Fruit fly (Drosophila melanogaster) whole organism, wandering third instar larva: ENCODE results near the gene Spn.

Source experiments
- Abd-B ChIP-seq: fragments of >200 bp; optimal IDR thresholded peaks from 2 replicates; lab custom pipeline; 2017; ENCODE audit warnings: missing biosample characterization, missing genetic modification characterization
- Dfd ChIP-seq: fragments of >200 bp; optimal IDR thresholded peaks from 2 replicates; lab custom pipeline; 2017; ENCODE audit warnings: missing biosample characterization, missing genetic modification characterization
- Hnf4 ChIP-seq: fragments of 200-800 bp; sonication (Bioruptor generic); optimal IDR thresholded peaks from 2 replicates; lab custom pipeline; 2016; ENCODE audit warnings: missing biosample characterization, mild to moderate bottlenecking, missing genetic modification characterization
- Hr78 ChIP-seq: fragments of >200 bp; optimal IDR thresholded peaks from 2 replicates; lab custom pipeline; 2017; ENCODE audit warnings: missing biosample characterization, missing genetic modification characterization
- Hr83 ChIP-seq: fragments of 200-300 bp; sonication (Bioruptor generic); optimal IDR thresholded peaks from 2 replicates; lab custom pipeline; 2016; ENCODE audit warnings: missing biosample characterization, mild to moderate bottlenecking, missing genetic modification characterization, moderate library complexity; ENCODE audit not compliant: poor library complexity, severe bottlenecking
- N ChIP-seq: fragments of >200 bp; optimal IDR thresholded peaks from 2 replicates; lab custom pipeline; 2018; ENCODE audit warnings: missing biosample characterization, missing external identifiers, missing genetic modification characterization
- Vsx2 ChIP-seq: fragments of 200-300, 225-300 bp; sonication (Bioruptor generic); optimal IDR thresholded peaks from 2 replicates; lab custom pipeline; 2018; ENCODE audit warnings: missing biosample characterization, missing genetic modification characterization; ENCODE audit not compliant: partially characterized antibody
- dl ChIP-seq, 2 experiments: fragments of 175-275, 200-275 bp in 1 of 2; fragments of 200-275 bp in 1 of 2; sonication (Bioruptor generic); optimal IDR thresholded peaks; lab custom pipeline; 2018; ENCODE audit warnings: mild to moderate bottlenecking in 2 of 2, missing biosample characterization in 2 of 2, missing genetic modification characterization in 2 of 2, moderate library complexity in 2 of 2; ENCODE audit not compliant: partially characterized antibody in 2 of 2, insufficient read depth in 1 of 2
- ey ChIP-seq: fragments of 200-800 bp; sonication (Bioruptor generic); optimal IDR thresholded peaks from 2 replicates; lab custom pipeline; 2016; ENCODE audit warnings: missing biosample characterization, missing genetic modification characterization
- fru ChIP-seq: fragments of 200-800 bp; sonication (Bioruptor generic); optimal IDR thresholded peaks from 3 replicates; lab custom pipeline; 2016; ENCODE audit warnings: missing biosample characterization, mild to moderate bottlenecking, missing genetic modification characterization
- h ChIP-seq: fragments of 200-800 bp; sonication (Bioruptor generic); optimal IDR thresholded peaks from 3 replicates; lab custom pipeline; 2016; ENCODE audit warnings: missing biosample characterization, mild to moderate bottlenecking, missing genetic modification characterization
- lola ChIP-seq: fragments of >200 bp; optimal IDR thresholded peaks from 2 replicates; lab custom pipeline; 2017; ENCODE audit warnings: missing biosample characterization, missing genetic modification characterization

dm6 chr3L:2552844-2553839 lies 950 bp downstream of the Spn start:
- TF ChIP-seq N (GFP tag; lab: Kevin White, UChicago) (no peak), fru (GFP tag; lab: Kevin White, UChicago) (no peak), ey (GFP tag; lab: Kevin White, UChicago) (no peak), h (GFP tag; lab: Kevin White, UChicago) (no peak), Dfd (GFP tag; lab: Kevin White, UChicago) (no peak), Hr78 (no peak), Hr83 (no peak), Vsx2 (no peak), lola (no peak), Hnf4 (GFP tag; lab: Kevin White, UChicago) (no peak), Abd-B (GFP tag; lab: Kevin White, UChicago) (no peak), dl (GFP tag; optimal IDR thresholded peaks at IDR 0.05; lab: Kevin White, UChicago; ENCODE audit: insufficient read depth in 1 of 2, partially characterized antibody in 2 of 2) (no peak)
